Worm (Caenorhabditis elegans): ENCODE data around the gene unc-93.

unc-93 gene

ce11 chrIII:3670984-3671383, 26.8 kb downstream of the unc-93 start:
- TF ChIP-seq nhr-232 (tag; optimal IDR thresholded peaks at IDR 0.05) (no peak), rnt-1 (tag; optimal IDR thresholded peaks at IDR 0.05) (no peak), ceh-45 (GFP tag; IDR thresholded peaks at IDR 0.05) (no peak), pax-1 (tag; optimal IDR thresholded peaks at IDR 0.05) (peak; percentile 15)

- no peak for TF ChIP-seq pat-9 (tag; optimal IDR thresholded peaks at IDR 0.05)
- TF ChIP-seq unc-42 (tag; optimal IDR thresholded peaks at IDR 0.05): peak; percentile 79
- TF ChIP-seq pag-3 (tag; optimal IDR thresholded peaks at IDR 0.05; ENCODE audit: borderline replicate concordance): no peak
- peak; percentile 43 for TF ChIP-seq ceh-22 (tag; optimal IDR thresholded peaks at IDR 0.05)
- TF ChIP-seq fkh-10 (GFP tag; optimal IDR thresholded peaks at IDR 0.05): no peak
- peak; percentile 2 for TF ChIP-seq nfya-1 (tag; optimal IDR thresholded peaks at IDR 0.05)
- TF ChIP-seq ceh-6 (GFP tag; optimal IDR thresholded peaks at IDR 0.05): no peak
- TF ChIP-seq mec-3 (tag; optimal IDR thresholded peaks at IDR 0.05; ENCODE audit: borderline replicate concordance): no peak
- TF ChIP-seq Y22D7AL.16 (tag; optimal IDR thresholded peaks at IDR 0.05): no peak
- no peak for TF ChIP-seq lim-6 (tag; optimal IDR thresholded peaks at IDR 0.05)
- TF ChIP-seq ceh-34 (tag; optimal IDR thresholded peaks at IDR 0.05): peak; percentile 5
- TF ChIP-seq ceh-31 (tag; optimal IDR thresholded peaks at IDR 0.05): peak; percentile 21
These were observed 28.7 kb downstream of the unc-93 start for ce11 chrIII:3672839-3673238.

- TF ChIP-seq hlh-8 (tag; optimal IDR thresholded peaks at IDR 0.05) (no peak), lim-6 (tag; optimal IDR thresholded peaks at IDR 0.05) (no peak), hlh-6 (tag; optimal IDR thresholded peaks at IDR 0.05) (no peak), ceh-34 (tag; optimal IDR thresholded peaks at IDR 0.05) (no peak), elt-2 (tag; optimal IDR thresholded peaks at IDR 0.05) (peak; percentile 89), che-1 (tag; optimal IDR thresholded peaks at IDR 0.05) (no peak), pha-2 (tag; optimal IDR thresholded peaks at IDR 0.05) (no peak), odd-2 (tag; optimal IDR thresholded peaks at IDR 0.05) (no peak)
These were observed 30.0 kb downstream of the unc-93 start for ce11 chrIII:3674149-3674548.

- TF ChIP-seq gmeb-2 (tag; optimal IDR thresholded peaks at IDR 0.05) (no peak), ceh-31 (tag; optimal IDR thresholded peaks at IDR 0.05) (peak; percentile 14)
These were observed 31.3 kb downstream of the unc-93 start for ce11 chrIII:3675480-3675879.

- TF ChIP-seq nfya-1 (tag; optimal IDR thresholded peaks at IDR 0.05) (peak; percentile 71), ztf-16 (tag; optimal IDR thresholded peaks at IDR 0.05) (no peak), ceh-31 (tag; optimal IDR thresholded peaks at IDR 0.05) (peak; percentile 63), fax-1 (tag; optimal IDR thresholded peaks at IDR 0.05) (no peak), npax-4 (tag; optimal IDR thresholded peaks at IDR 0.05) (no peak), ceh-18 (tag; optimal IDR thresholded peaks at IDR 0.05) (peak; percentile 8), hlh-30 (tag; optimal IDR thresholded peaks at IDR 0.05; ENCODE audit: insufficient read depth) (no peak), ama-1 (optimal IDR thresholded peaks at IDR 0.05) (no peak), Y22D7AL.16 (tag; optimal IDR thresholded peaks at IDR 0.05) (no peak), unc-42 (tag; optimal IDR thresholded peaks at IDR 0.05) (peak; percentile 29), pros-1 (tag; optimal IDR thresholded peaks at IDR 0.05) (no peak), nhr-11 (tag; optimal IDR thresholded peaks at IDR 0.05) (no peak), eyg-1 (tag; optimal IDR thresholded peaks at IDR 0.05) (no peak), mec-3 (tag; optimal IDR thresholded peaks at IDR 0.05; ENCODE audit: borderline replicate concordance) (no peak), sdc-2 (tag; optimal IDR thresholded peaks at IDR 0.05) (no peak), tbx-7 (tag; optimal IDR thresholded peaks at IDR 0.05) (no peak), ceh-45 (GFP tag; IDR thresholded peaks at IDR 0.05) (no peak), ceh-9 (tag; optimal IDR thresholded peaks at IDR 0.05) (no peak), pha-2 (tag; optimal IDR thresholded peaks at IDR 0.05) (no peak), C08G9.2 (tag; optimal IDR thresholded peaks at IDR 0.05) (no peak), sox-4 (tag; optimal IDR thresholded peaks at IDR 0.05) (no peak), ets-4 (tag; optimal IDR thresholded peaks at IDR 0.05) (no peak), hlh-6 (tag; optimal IDR thresholded peaks at IDR 0.05) (no peak), che-1 (tag; optimal IDR thresholded peaks at IDR 0.05) (no peak), odd-2 (tag; optimal IDR thresholded peaks at IDR 0.05) (no peak), zip-5 (tag; optimal IDR thresholded peaks at IDR 0.05) (no peak), hlh-13 (GFP tag; optimal IDR thresholded peaks at IDR 0.05) (no peak), sox-2 (GFP tag; IDR thresholded peaks at IDR 0.05) (no peak), T23F11.4 (GFP tag; optimal IDR thresholded peaks at IDR 0.05) (no peak), ceh-2 (tag; optimal IDR thresholded peaks at IDR 0.05) (no peak), fkh-10 (GFP tag; optimal IDR thresholded peaks at IDR 0.05) (no peak), lin-11 (tag; optimal IDR thresholded peaks at IDR 0.05) (no peak), K02D7.2 (tag; optimal IDR thresholded peaks at IDR 0.05) (no peak)
These were observed 33.2 kb downstream of the unc-93 start for ce11 chrIII:3677378-3677777.
